Fruit fly (Drosophila melanogaster): ENCODE measurements around the gene CG6664.

The CG6664 gene

DNA sequence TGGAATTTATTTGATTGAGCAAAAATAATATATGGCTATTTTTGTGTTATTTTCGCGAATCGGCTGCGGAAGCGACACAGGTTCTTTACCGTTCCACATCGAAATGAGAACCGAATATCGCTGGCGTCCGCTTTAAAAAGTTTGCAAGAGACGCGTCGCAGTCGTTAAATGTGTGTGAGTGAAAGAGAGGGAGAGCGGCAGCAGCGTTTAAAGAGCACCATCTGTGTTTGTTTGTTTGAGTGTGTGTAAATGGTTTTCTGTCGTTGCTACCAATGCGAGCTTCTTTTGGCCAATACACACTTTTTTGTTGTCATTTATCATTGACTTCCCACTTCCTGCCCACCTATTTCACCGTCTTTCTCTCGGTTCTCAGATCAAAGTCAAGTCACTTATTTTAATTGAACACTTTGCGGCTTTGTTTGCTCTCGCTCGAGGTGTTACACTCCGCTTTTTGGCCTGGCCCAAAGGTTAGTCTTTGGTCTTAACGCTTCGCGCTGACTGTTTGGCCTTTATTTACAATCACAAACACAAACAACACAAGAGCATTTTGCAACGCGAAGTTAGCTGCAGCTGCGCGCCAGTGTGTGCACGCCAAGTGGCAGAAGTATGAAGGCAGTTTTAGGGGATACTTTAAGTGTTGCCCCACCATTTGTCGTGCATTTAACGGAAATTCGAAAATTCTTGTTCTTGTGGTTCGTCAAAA is 3.8 kb downstream of the CG6664 start, which contains the start of gene CG3764 (continued):
- TF ChIP-seq CG6791 (GFP tag; IDR thresholded peaks at IDR 0.05; ENCODE audit: partially characterized antibody), result peak; percentile 47; the same call in 1 of the 3 replicates
- peak; percentile 81 for TF ChIP-seq BtbVII (GFP tag; optimal IDR thresholded peaks at IDR 0.05)
- TF ChIP-seq Asciz (GFP tag; optimal IDR thresholded peaks at IDR 0.05), result peak; percentile 91
- TF ChIP-seq CG7556 (GFP tag; optimal IDR thresholded peaks at IDR 0.05), result peak; percentile 59
- peak; percentile 67 for TF ChIP-seq chn (GFP tag; optimal IDR thresholded peaks at IDR 0.05)
- peak; percentile 27 for TF ChIP-seq ems (GFP tag; optimal IDR thresholded peaks at IDR 0.05)
- TF ChIP-seq eyg (GFP tag; optimal IDR thresholded peaks at IDR 0.05), result peak; percentile 80
- TF ChIP-seq toy (GFP tag; IDR thresholded peaks at IDR 0.05), result no peak
- peak; percentile 76 for TF ChIP-seq CG13424 (tag; optimal IDR thresholded peaks at IDR 0.05)
- peak; percentile 67 for TF ChIP-seq CG10274 (GFP tag; optimal IDR thresholded peaks at IDR 0.05)
- TF ChIP-seq CG10209 (GFP tag; optimal IDR thresholded peaks at IDR 0.05), result peak; percentile 86
- TF ChIP-seq Bdp1 (GFP tag; optimal IDR thresholded peaks at IDR 0.05), result peak; percentile 65
- peak; percentile 33; the same call in 1 of the 2 replicates for TF ChIP-seq CG9932 (GFP tag; IDR thresholded peaks at IDR 0.05)
- peak; percentile 47 for TF ChIP-seq tx (GFP tag; optimal IDR thresholded peaks at IDR 0.05)
- TF ChIP-seq BEAF-32 (GFP tag; optimal IDR thresholded peaks at IDR 0.05), result peak; percentile 46
- TF ChIP-seq vfl (GFP tag; optimal IDR thresholded peaks at IDR 0.05), result peak; percentile 40
- peak; percentile 88 for TF ChIP-seq CrebB (tag; optimal IDR thresholded peaks at IDR 0.05)
- no peak for TF ChIP-seq CG14860 (GFP tag; IDR thresholded peaks at IDR 0.05; ENCODE audit: partially characterized antibody)
- peak; percentile 65 for TF ChIP-seq Rx (GFP tag; IDR thresholded peaks at IDR 0.05)
- TF ChIP-seq Gsc (GFP tag; IDR thresholded peaks at IDR 0.05), result no peak
- TF ChIP-seq Awh (GFP tag; IDR thresholded peaks at IDR 0.05), result peak; percentile 76
- TF ChIP-seq CG15601 (tag; optimal IDR thresholded peaks at IDR 0.05), result peak; percentile 89
- peak; percentile 62 for TF ChIP-seq Dbx (GFP tag; IDR thresholded peaks at IDR 0.05)
- peak; percentile 66 for TF ChIP-seq CG14441 (GFP tag; IDR thresholded peaks at IDR 0.05)
- peak; percentile 73 for TF ChIP-seq stc (GFP tag; IDR thresholded peaks at IDR 0.05)
- peak; percentile 79 for TF ChIP-seq CG2678 (tag; optimal IDR thresholded peaks at IDR 0.05)
- TF ChIP-seq tap (tag; optimal IDR thresholded peaks at IDR 0.05), result peak; percentile 76
- peak; percentile 65; the same call in 1 of the 3 replicates for TF ChIP-seq sr (GFP tag; IDR thresholded peaks at IDR 0.05)
- peak; percentile 65 for TF ChIP-seq bbx (GFP tag; IDR thresholded peaks at IDR 0.05; ENCODE audit: partially characterized antibody)
- peak; percentile 94 for TF ChIP-seq HLHmδ (GFP tag; optimal IDR thresholded peaks at IDR 0.05)
- no peak for TF ChIP-seq CG43689 (GFP tag; IDR thresholded peaks at IDR 0.05)
- TF ChIP-seq Vsx1 (GFP tag; optimal IDR thresholded peaks at IDR 0.05), result peak; percentile 72
- TF ChIP-seq Aef1 (GFP tag; IDR thresholded peaks at IDR 0.05), result peak; percentile 80
- TF ChIP-seq CG7987 (GFP tag; optimal IDR thresholded peaks at IDR 0.05), result peak; percentile 96
- peak; percentile 72 for TF ChIP-seq CG4282 (GFP tag; optimal IDR thresholded peaks at IDR 0.05)
- 0 out of 2 replicates have a peak, but pooled peaks have one; percentile 6 for TF ChIP-seq Drgx (GFP tag; IDR thresholded peaks at IDR 0.05)
- no peak for TF ChIP-seq nau (GFP tag; optimal IDR thresholded peaks at IDR 0.05)
- TF ChIP-seq Tbp (GFP tag; optimal IDR thresholded peaks at IDR 0.05), result no peak
- peak; percentile 64 for TF ChIP-seq pho (GFP tag; optimal IDR thresholded peaks at IDR 0.05)
- peak; percentile 94 for TF ChIP-seq mirr (GFP tag; optimal IDR thresholded peaks at IDR 0.05)
- peak; percentile 11; the same call in 1 of the 3 replicates for TF ChIP-seq CG11093 (GFP tag; IDR thresholded peaks at IDR 0.05)
- TF ChIP-seq Hmx (GFP tag; optimal IDR thresholded peaks at IDR 0.05), result no peak
- TF ChIP-seq CG6654 (GFP tag; optimal IDR thresholded peaks at IDR 0.05), result peak; percentile 28
- TF ChIP-seq Hr78 (GFP tag; optimal IDR thresholded peaks at IDR 0.05), result no peak
- peak; percentile 77 for TF ChIP-seq CG15011 (GFP tag; optimal IDR thresholded peaks at IDR 0.05)
- peak; percentile 73 for TF ChIP-seq scrt (GFP tag; optimal IDR thresholded peaks at IDR 0.05)
- TF ChIP-seq croc (GFP tag; conservative IDR thresholded peaks at IDR 0.05), result no peak; the same call in 2 of the 3 replicates
- peak; percentile 84 for TF ChIP-seq CG9727 (GFP tag; optimal IDR thresholded peaks at IDR 0.05)
- peak; percentile 50 for TF ChIP-seq CG7928 (GFP tag; optimal IDR thresholded peaks at IDR 0.05)
